Fruit fly (Drosophila melanogaster) whole organism, embryonic: ENCODE measurements around the gene CG14383.

Source experiments
- CG2202 ChIP-seq: fragments of 200-800 bp; sonication (Bioruptor generic); optimal IDR thresholded peaks from 2 replicates; lab custom pipeline; 2018; ENCODE audit warnings: missing biosample characterization, mild to moderate bottlenecking, missing genetic modification characterization
- CG2678 ChIP-seq: fragments of 200-800 bp; sonication (Bioruptor generic); optimal IDR thresholded peaks from 3 replicates; lab custom pipeline; 2019; ENCODE audit warnings: missing biosample characterization, mild to moderate bottlenecking, missing genetic modification characterization, moderate library complexity
- CG7556 ChIP-seq: fragments of 200-800 bp; sonication (Bioruptor generic); optimal IDR thresholded peaks from 2 replicates; lab custom pipeline; 2017; ENCODE audit warnings: missing biosample characterization, mild to moderate bottlenecking, missing genetic modification characterization
- Mad ChIP-seq: fragments of 200-800 bp; sonication (Bioruptor generic); optimal IDR thresholded peaks from 2 replicates; lab custom pipeline; 2016; ENCODE audit warnings: missing biosample characterization, missing genetic modification characterization
- NFAT ChIP-seq: fragments of 200-800 bp; sonication (Bioruptor generic); IDR thresholded peaks from 2 replicates; pipeline ENCODE4 v1.3.6; 2022; ENCODE audit warnings: missing biosample characterization, missing genetic modification characterization
- Sry-δ ChIP-seq: fragments of 200-800 bp; sonication (Bioruptor generic); optimal IDR thresholded peaks from 2 replicates; lab custom pipeline; 2016; ENCODE audit warnings: missing biosample characterization, missing genetic modification characterization
- bbx ChIP-seq: fragments of 200-800 bp; sonication (Bioruptor generic); IDR thresholded peaks from 2 replicates; pipeline ENCODE4 v1.3.6; 2022; ENCODE audit warnings: missing biosample characterization, missing genetic modification characterization; ENCODE audit not compliant: partially characterized antibody
- br ChIP-seq: fragments of >200 bp; optimal IDR thresholded peaks from 2 replicates; lab custom pipeline; 2017
- en ChIP-seq: fragments of 200-800 bp; sonication (Bioruptor generic); optimal IDR thresholded peaks from 2 replicates; lab custom pipeline; 2016; ENCODE audit warnings: missing biosample characterization, missing genetic modification characterization
- jigr1 ChIP-seq: fragments of 200-800 bp; sonication (Bioruptor generic); IDR thresholded peaks from 3 replicates; pipeline ENCODE4 v1.3.6; 2022; ENCODE audit warnings: missing biosample characterization, missing genetic modification characterization
- sug ChIP-seq: fragments of 200-800 bp; optimal IDR thresholded peaks from 2 replicates; lab custom pipeline; 2019; ENCODE audit warnings: missing biosample characterization, mild to moderate bottlenecking, missing genetic modification characterization, moderate library complexity
- tll ChIP-seq, 2 experiments: fragments of 200-800 bp in 1 of 2; fragments of >200 bp in 1 of 2; sonication (Bioruptor generic) in 1 of 2; optimal IDR thresholded peaks; 2 replicates each; lab custom pipeline; 2017 to 2019; ENCODE audit warnings: missing biosample characterization in 2 of 2, missing genetic modification characterization in 2 of 2, mild to moderate bottlenecking in 1 of 2, moderate library complexity in 1 of 2

DNA sequence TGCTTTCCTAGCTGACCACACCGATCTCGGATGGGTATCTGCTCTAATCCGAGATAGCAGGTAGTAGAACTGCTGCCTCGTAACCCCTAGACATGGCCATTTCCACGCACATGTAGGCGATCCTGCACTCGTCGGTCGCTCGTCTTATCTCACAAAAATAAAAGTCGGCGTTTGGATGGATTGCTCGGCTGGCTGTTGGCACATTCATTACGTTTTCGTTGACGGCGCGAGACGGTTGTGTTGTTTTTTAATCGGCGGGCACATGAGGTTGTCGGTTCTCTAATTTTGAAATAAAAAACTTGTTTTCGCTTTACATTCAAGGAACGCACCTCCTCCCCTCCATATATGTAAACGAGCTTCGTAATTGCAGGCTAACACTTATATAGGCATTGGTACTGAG is 44.0 kb upstream of the CG14383 start, which contains the start of gene ry:
- TF ChIP-seq en (no peak), br (no peak), jigr1 (GFP tag; lab: Robert Waterston, UW) (no peak), tll (GFP tag; optimal IDR thresholded peaks at IDR 0.05; lab: Kevin White, UChicago) (no peak), CG2678 (tag; lab: Kevin White, UChicago) (no peak), Mad (no peak), Sry-δ (GFP tag; lab: Kevin White, UChicago) (no peak), bbx (GFP tag; lab: Robert Waterston, UW) (no peak), sug (no peak), CG2202 (tag; lab: Kevin White, UChicago) (no peak), NFAT (GFP tag; lab: Robert Waterston, UW) (no peak), CG7556 (GFP tag; lab: Kevin White, UChicago) (no peak)
